Worm (Caenorhabditis elegans) whole organism, young adult: ENCODE data around the gene K08D8.12.

Experiments used
- K12H6.12 ChIP-seq: fragments of 200-800 bp; sonication (Bioruptor generic); optimal IDR thresholded peaks from 2 replicates; lab custom pipeline; 2018; ENCODE audit warnings: mild to moderate bottlenecking, missing genetic modification characterization, missing compliant biosample characterization
- attf-3 ChIP-seq: fragments of 200-800 bp; sonication (Bioruptor generic); conservative IDR thresholded peaks from 2 replicates; pipeline ENCODE4 v1.3.6; 2022; ENCODE audit warnings: missing genetic modification reagents, missing genetic modification characterization, missing compliant biosample characterization
- dpl-1 ChIP-seq: fragments of 150-350 bp; optimal IDR thresholded peaks from 2 replicates; lab custom pipeline; 2014; ENCODE audit warnings: missing biosample characterization, missing genetic modification reagents, missing genetic modification characterization
- egl-44 ChIP-seq: fragments of 200-800 bp; sonication (Bioruptor generic); IDR thresholded peaks from 2 replicates; pipeline ENCODE4 v1.3.6; 2022; ENCODE audit warnings: missing genetic modification reagents, missing genetic modification characterization, missing compliant biosample characterization
- egrh-3 ChIP-seq: fragments of 200-800 bp; sonication (Bioruptor generic); IDR thresholded peaks from 2 replicates; pipeline ENCODE4 v1.3.6; 2022; ENCODE audit warnings: missing genetic modification reagents, missing genetic modification characterization, missing compliant biosample characterization
- ets-4 ChIP-seq: fragments of 200-800 bp; sonication (Bioruptor generic); optimal IDR thresholded peaks from 2 replicates; lab custom pipeline; 2018; ENCODE audit warnings: mild to moderate bottlenecking, missing genetic modification characterization, missing compliant biosample characterization
- him-1 ChIP-seq: sonication (generic microtip); optimal IDR thresholded peaks from 2 replicates; lab custom pipeline; 2016; ENCODE audit warnings: missing genotype, missing genetic modification reagents, missing genetic modification characterization, missing compliant biosample characterization
- hlh-12 ChIP-seq: sonication (generic microtip); optimal IDR thresholded peaks from 2 replicates; lab custom pipeline; 2016; ENCODE audit warnings: missing genetic modification characterization, missing compliant biosample characterization
- hrde-1 ChIP-seq: sonication (generic microtip); optimal IDR thresholded peaks from 2 replicates; lab custom pipeline; 2016; ENCODE audit warnings: missing genetic modification characterization, mild to moderate bottlenecking, missing compliant biosample characterization, moderate library complexity, missing genotype, missing genetic modification reagents, borderline replicate concordance
- lsy-27 ChIP-seq: sonication (generic microtip); optimal IDR thresholded peaks from 2 replicates; lab custom pipeline; 2017; ENCODE audit warnings: missing genetic modification characterization, mild to moderate bottlenecking, missing compliant biosample characterization, antibody characterized with exemption, missing genotype, borderline replicate concordance; ENCODE audit not compliant: insufficient read depth
- mes-4 ChIP-seq: sonication (generic microtip); optimal IDR thresholded peaks from 2 replicates; lab custom pipeline; 2016; ENCODE audit warnings: missing genotype, missing genetic modification characterization, missing compliant biosample characterization
- snpc-1.1 ChIP-seq: sonication (generic microtip); optimal IDR thresholded peaks from 2 replicates; lab custom pipeline; 2017; ENCODE audit warnings: missing genetic modification characterization, mild to moderate bottlenecking, missing compliant biosample characterization, antibody characterized with exemption, moderate library complexity, missing genotype, missing genetic modification reagents; ENCODE audit not compliant: insufficient read depth
- snpc-4 ChIP-seq, 5 experiments: fragments of 150-350 bp in 1 of 5; sonication (generic microtip) in 4 of 5; optimal IDR thresholded peaks; 2 replicates each; lab custom pipeline; 2014 to 2018; ENCODE audit warnings: missing genetic modification characterization in 5 of 5, missing biosample characterization in 3 of 5, antibody characterized with exemption in 2 of 5, mild to moderate bottlenecking in 2 of 5, missing compliant biosample characterization in 2 of 5, missing genotype in 2 of 5, moderate library complexity in 2 of 5, missing genetic modification reagents in 1 of 5

DNA sequence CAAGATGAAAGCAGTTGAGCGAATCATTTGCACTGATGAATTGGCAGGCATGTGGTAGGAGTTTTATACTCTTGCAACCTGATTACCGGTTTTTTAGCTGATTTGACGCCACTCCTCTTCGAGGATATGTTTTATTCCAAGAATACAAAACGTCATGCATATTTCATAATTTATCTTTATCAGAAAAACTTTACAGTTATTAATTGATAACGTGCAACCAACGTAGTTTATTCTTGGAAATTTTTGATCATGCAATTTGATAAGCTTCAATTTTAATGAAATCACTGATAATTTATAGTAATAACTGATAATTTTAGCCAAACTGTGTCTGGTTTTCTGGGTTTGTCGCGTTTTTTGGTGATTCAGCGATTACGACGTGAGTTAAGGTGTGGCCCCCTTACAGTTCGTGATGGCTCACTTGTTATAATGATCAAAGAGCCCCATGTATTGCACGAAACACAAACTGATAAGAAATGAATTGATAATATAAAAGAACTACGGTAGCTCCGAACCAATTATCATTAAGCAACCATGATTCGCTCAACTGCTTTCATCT, 43.0 kb downstream of the K08D8.12 start, which contains the start of the genes cld-1 and dod-21:
- TF ChIP-seq dpl-1 (no peak), egrh-3 (GFP tag; lab: Robert Waterston, UW) (no peak), egl-44 (GFP tag; lab: Robert Waterston, UW) (no peak), hlh-12 (tag; lab: Kevin White, UChicago) (no peak), attf-3 (no peak), snpc-4 (GFP tag; optimal IDR thresholded peaks at IDR 0.05; lab: Kevin White, UChicago) (no peak), snpc-4 (tag; optimal IDR thresholded peaks at IDR 0.05; lab: Kevin White, UChicago) (no peak), mes-4 (tag; lab: Kevin White, UChicago) (no peak), K12H6.12 (tag; lab: Kevin White, UChicago) (no peak), hrde-1 (tag; lab: Kevin White, UChicago) (no peak), snpc-1.1 (tag; lab: Kevin White, UChicago) (no peak), lsy-27 (tag; lab: Kevin White, UChicago) (no peak), him-1 (tag; lab: Kevin White, UChicago) (no peak), ets-4 (no peak)
